Fruit fly (Drosophila melanogaster): ENCODE measurements around the gene mib2.

Gene mib2

dm6 chr2L:19019640-19020039 is 14.6 kb upstream of the mib2 start:
- TF ChIP-seq CG5204 (GFP tag; optimal IDR thresholded peaks at IDR 0.05) = no peak
- TF ChIP-seq toe (GFP tag; optimal IDR thresholded peaks at IDR 0.05) = no peak
- no peak for TF ChIP-seq Hr96 (GFP tag; optimal IDR thresholded peaks at IDR 0.05)
- TF ChIP-seq bab1 (GFP tag; optimal IDR thresholded peaks at IDR 0.05) = no peak
- no peak for TF ChIP-seq cic (GFP tag; optimal IDR thresholded peaks at IDR 0.05)
- no peak for TF ChIP-seq CG12768 (GFP tag; optimal IDR thresholded peaks at IDR 0.05)
- TF ChIP-seq CG14711 (tag; optimal IDR thresholded peaks at IDR 0.05) = no peak
- TF ChIP-seq CG7045 (GFP tag; optimal IDR thresholded peaks at IDR 0.05) = no peak
- no peak for TF ChIP-seq CG7101 (tag; optimal IDR thresholded peaks at IDR 0.05)
- no peak for TF ChIP-seq Clk (GFP tag; optimal IDR thresholded peaks at IDR 0.05)
- TF ChIP-seq Crg-1 (GFP tag; optimal IDR thresholded peaks at IDR 0.05) = no peak
- TF ChIP-seq CG11617 (GFP tag; optimal IDR thresholded peaks at IDR 0.05) = no peak
- TF ChIP-seq Mnt (GFP tag; optimal IDR thresholded peaks at IDR 0.05) = no peak
- no peak for TF ChIP-seq CG33017 (tag; optimal IDR thresholded peaks at IDR 0.05)

- TF ChIP-seq CG12768 (GFP tag; optimal IDR thresholded peaks at IDR 0.05) (peak; percentile 45), CG5204 (GFP tag; optimal IDR thresholded peaks at IDR 0.05) (peak; percentile 49), CG11617 (GFP tag; optimal IDR thresholded peaks at IDR 0.05) (peak; percentile 71), kay (GFP tag; ENCODE audit: borderline replicate concordance) (peak; percentile 54), Crg-1 (GFP tag; optimal IDR thresholded peaks at IDR 0.05) (no peak), cic (GFP tag; optimal IDR thresholded peaks at IDR 0.05) (no peak), CG7101 (tag; optimal IDR thresholded peaks at IDR 0.05) (peak; percentile 72), pad (GFP tag; optimal IDR thresholded peaks at IDR 0.05) (peak; percentile 40), ovo (GFP tag; optimal IDR thresholded peaks at IDR 0.05) (no peak), Mnt (GFP tag; optimal IDR thresholded peaks at IDR 0.05) (peak; percentile 0), CG14711 (tag; optimal IDR thresholded peaks at IDR 0.05) (peak; percentile 9), Clk (GFP tag; optimal IDR thresholded peaks at IDR 0.05) (peak; percentile 64), Hr96 (GFP tag; optimal IDR thresholded peaks at IDR 0.05) (no peak), CG33017 (tag; optimal IDR thresholded peaks at IDR 0.05) (peak; percentile 80), cnc (optimal IDR thresholded peaks at IDR 0.05) (no peak), CG7045 (GFP tag; optimal IDR thresholded peaks at IDR 0.05) (peak; percentile 74), tj (GFP tag; optimal IDR thresholded peaks at IDR 0.05) (peak; percentile 1)
These were observed 12.7 kb upstream of the mib2 start for dm6 chr2L:19021278-19022220.

- TF ChIP-seq Mnt (GFP tag; optimal IDR thresholded peaks at IDR 0.05) = no peak
- TF ChIP-seq CG1620 (GFP tag; optimal IDR thresholded peaks at IDR 0.05) = no peak
These were observed 12.1 kb upstream of the mib2 start, which contains the start of gene CG15172 for dm6 chr2L:19022221-19022516. TSS of gene CG15172 (plus strand) at chr2L:19022417.

- TF ChIP-seq CG11617 (GFP tag; optimal IDR thresholded peaks at IDR 0.05) (peak; percentile 13), kay (GFP tag; ENCODE audit: borderline replicate concordance) (no peak), CG12768 (GFP tag; optimal IDR thresholded peaks at IDR 0.05) (no peak), CG7101 (tag; optimal IDR thresholded peaks at IDR 0.05) (peak; percentile 8), CG14711 (tag; optimal IDR thresholded peaks at IDR 0.05) (no peak), bab1 (GFP tag; optimal IDR thresholded peaks at IDR 0.05) (no peak), Crg-1 (GFP tag; optimal IDR thresholded peaks at IDR 0.05) (no peak), tj (GFP tag; optimal IDR thresholded peaks at IDR 0.05) (peak; percentile 10), Hr96 (GFP tag; optimal IDR thresholded peaks at IDR 0.05) (no peak), pad (GFP tag; optimal IDR thresholded peaks at IDR 0.05) (no peak), Mnt (GFP tag; optimal IDR thresholded peaks at IDR 0.05) (no peak), CG7045 (GFP tag; optimal IDR thresholded peaks at IDR 0.05) (peak; percentile 8), CG1620 (GFP tag; optimal IDR thresholded peaks at IDR 0.05) (no peak), Clk (GFP tag; optimal IDR thresholded peaks at IDR 0.05) (no peak), CG5204 (GFP tag; optimal IDR thresholded peaks at IDR 0.05) (peak; percentile 43)
These were observed 10.1 kb upstream of the mib2 start for dm6 chr2L:19023972-19024743.

- TF ChIP-seq Crg-1 (GFP tag; optimal IDR thresholded peaks at IDR 0.05) = no peak
- no peak for TF ChIP-seq kay (GFP tag; ENCODE audit: borderline replicate concordance)
- no peak for TF ChIP-seq CG7045 (GFP tag; optimal IDR thresholded peaks at IDR 0.05)
- no peak for TF ChIP-seq CG33017 (tag; optimal IDR thresholded peaks at IDR 0.05)
- TF ChIP-seq Clk (GFP tag; optimal IDR thresholded peaks at IDR 0.05) = no peak
- TF ChIP-seq CG14711 (tag; optimal IDR thresholded peaks at IDR 0.05) = no peak
- no peak for TF ChIP-seq pad (GFP tag; optimal IDR thresholded peaks at IDR 0.05)
- no peak for TF ChIP-seq CG12768 (GFP tag; optimal IDR thresholded peaks at IDR 0.05)
- no peak for TF ChIP-seq Mnt (GFP tag; optimal IDR thresholded peaks at IDR 0.05)
- TF ChIP-seq ovo (GFP tag; optimal IDR thresholded peaks at IDR 0.05) = no peak
- TF ChIP-seq tj (GFP tag; optimal IDR thresholded peaks at IDR 0.05) = no peak
- no peak for TF ChIP-seq bab1 (GFP tag; optimal IDR thresholded peaks at IDR 0.05)
- no peak for TF ChIP-seq CG5204 (GFP tag; optimal IDR thresholded peaks at IDR 0.05)
- no peak for TF ChIP-seq Hr96 (GFP tag; optimal IDR thresholded peaks at IDR 0.05)
- no peak for TF ChIP-seq cnc (optimal IDR thresholded peaks at IDR 0.05)
- TF ChIP-seq CG1620 (GFP tag; optimal IDR thresholded peaks at IDR 0.05) = no peak
- no peak for TF ChIP-seq cic (GFP tag; optimal IDR thresholded peaks at IDR 0.05)
- TF ChIP-seq CG11617 (GFP tag; optimal IDR thresholded peaks at IDR 0.05) = no peak
These were observed 9.5 kb upstream of the mib2 start for dm6 chr2L:19024744-19025059.

All from whole organism, adult.